Fruit fly (Drosophila melanogaster) S2 (cell line): ENCODE measurements around the gene Pgant7.

ENCODE experiments used
- CG8478 ChIP-seq: fragments of >200 bp; optimal IDR thresholded peaks from 2 replicates; lab custom pipeline; 2018
- CTCF ChIP-seq, 2 experiments: fragments of >200 bp; optimal IDR thresholded peaks; 2 replicates each; lab custom pipeline; 2018

- no peak for TF ChIP-seq CG8478 (lab: Kevin White, UChicago)
- TF ChIP-seq CTCF (optimal IDR thresholded peaks at IDR 0.05; lab: Kevin White, UChicago), result no peak
Observed at dm6 chrX:18499679-18500187, at the start of gene Pgant7, which contains the start of gene Xrcc2.
